Worm (Caenorhabditis elegans) whole organism, L1 larva: ENCODE data around the gene F13E6.1.
A peak's percentile ranks its signal among the peaks of the same experiment; 100 is the strongest.

Experiments
- hlh-17 ChIP-seq: fragments of 200-800 bp; sonication (Bioruptor generic); optimal IDR thresholded peaks from 2 replicates; lab custom pipeline; 2018; ENCODE audit warnings: missing genetic modification characterization, mild to moderate bottlenecking, missing compliant biosample characterization, moderate library complexity, borderline replicate concordance
- hlh-4 ChIP-seq: sonication (generic microtip); optimal IDR thresholded peaks from 2 replicates; lab custom pipeline; 2016; ENCODE audit warnings: mild to moderate bottlenecking, missing genetic modification characterization, missing compliant biosample characterization
- lin-15B ChIP-seq: fragments of 150-350 bp; sonication (generic microtip); optimal IDR thresholded peaks from 3 replicates; lab custom pipeline; 2014; ENCODE audit warnings: missing biosample characterization, missing genetic modification characterization
- nhr-28 ChIP-seq: fragments of 150-350 bp; optimal IDR thresholded peaks from 2 replicates; lab custom pipeline; 2014; ENCODE audit warnings: missing biosample characterization, missing genetic modification characterization
- nhr-47 ChIP-seq: sonication (generic microtip); optimal IDR thresholded peaks from 2 replicates; lab custom pipeline; 2016; ENCODE audit warnings: mild to moderate bottlenecking, missing genetic modification characterization, moderate library complexity, missing compliant biosample characterization
- nhr-85 ChIP-seq: sonication (generic microtip); peaks from one replicate; lab custom pipeline; 2016; ENCODE audit warnings: missing genetic modification characterization, inconsistent platforms, missing compliant biosample characterization
- skn-1 ChIP-seq: fragments of 150-350 bp; optimal IDR thresholded peaks from 2 replicates; lab custom pipeline; 2014; ENCODE audit warnings: missing biosample characterization, missing genetic modification characterization
- unc-62 ChIP-seq: fragments of 150-350 bp; optimal IDR thresholded peaks from 2 replicates; lab custom pipeline; 2014; ENCODE audit warnings: missing biosample characterization, missing genetic modification reagents, missing genetic modification characterization
- unc-98 ChIP-seq: fragments of 200-800 bp; sonication (Bioruptor generic); IDR thresholded peaks from 2 replicates; pipeline ENCODE4 v1.3.6; 2022; ENCODE audit warnings: missing genetic modification characterization, missing compliant biosample characterization

DNA sequence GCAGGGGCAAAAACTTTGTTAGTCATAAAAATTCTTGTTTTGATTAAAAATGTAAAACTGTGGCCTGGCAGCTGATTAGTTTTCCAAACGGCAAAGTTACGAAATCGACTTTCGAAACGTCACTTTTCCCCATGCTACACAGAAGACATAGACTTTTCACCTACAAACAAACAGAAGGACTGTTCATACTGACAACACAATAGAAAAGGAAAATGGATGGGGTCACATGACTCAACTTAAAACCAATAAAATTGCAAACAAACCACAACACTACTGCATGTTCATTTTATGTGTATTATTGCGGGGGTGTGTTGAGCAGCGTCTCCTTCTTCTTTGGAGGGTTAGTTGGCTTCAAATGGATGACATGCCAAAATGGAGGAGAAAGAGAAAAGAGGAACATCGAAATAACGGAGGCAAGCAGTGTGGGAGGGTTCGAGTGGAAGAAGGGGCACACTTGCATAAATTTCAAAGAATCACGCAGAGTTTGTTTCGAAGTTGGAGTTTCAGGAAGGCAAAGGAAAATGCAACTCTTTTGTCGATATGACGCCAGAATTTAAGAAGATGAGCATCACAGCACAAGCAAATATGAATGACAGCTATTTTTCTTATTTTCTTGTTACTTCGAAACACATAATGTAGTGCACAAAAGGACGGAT is 1.3 kb upstream of the F13E6.1 start:
- TF ChIP-seq nhr-47 (tag; lab: Kevin White, UChicago), result peak; percentile 17
- TF ChIP-seq lin-15B (tag; lab: Kevin White, UChicago), result no peak
- TF ChIP-seq hlh-4 (tag; lab: Kevin White, UChicago), result no peak
- no peak for TF ChIP-seq hlh-17
- TF ChIP-seq nhr-28 (tag; lab: Kevin White, UChicago), result no peak
- peak; percentile 68 for TF ChIP-seq skn-1 (tag; lab: Kevin White, UChicago)
- TF ChIP-seq nhr-85 (tag; lab: Kevin White, UChicago), result peak; percentile 58
- no peak for TF ChIP-seq unc-98
- no peak for TF ChIP-seq unc-62 (GFP tag; lab: Kevin White, UChicago)
